Worm (Caenorhabditis elegans) whole organism, late embryonic: ENCODE results near the gene F22F7.4.

ENCODE experiments used
- Y22D7AL.16 ChIP-seq: sonication (generic microtip); optimal IDR thresholded peaks from 2 replicates; lab custom pipeline; 2016; ENCODE audit warnings: missing genetic modification characterization, missing compliant biosample characterization
- fkh-10 ChIP-seq: fragments of 150-350 bp; optimal IDR thresholded peaks from 2 replicates; lab custom pipeline; 2014; ENCODE audit warnings: missing biosample characterization, missing genetic modification reagents, missing genetic modification characterization
- hlh-15 ChIP-seq: sonication (generic microtip); optimal IDR thresholded peaks from 2 replicates; lab custom pipeline; 2016; ENCODE audit warnings: missing genetic modification characterization, missing compliant biosample characterization
- nhr-232 ChIP-seq: sonication (generic microtip); optimal IDR thresholded peaks from 2 replicates; lab custom pipeline; 2016; ENCODE audit warnings: missing genetic modification characterization, missing compliant biosample characterization
- pha-4 ChIP-seq: fragments of 150-350 bp; optimal IDR thresholded peaks from 2 replicates; lab custom pipeline; 2018; ENCODE audit warnings: missing biosample characterization, missing genetic modification reagents, missing genetic modification characterization
- ref-2 ChIP-seq: sonication (generic microtip); optimal IDR thresholded peaks from 2 replicates; lab custom pipeline; 2016; ENCODE audit warnings: missing genetic modification characterization, missing compliant biosample characterization
- sox-4 ChIP-seq: sonication (generic microtip); optimal IDR thresholded peaks from 2 replicates; lab custom pipeline; 2017; ENCODE audit warnings: mild to moderate bottlenecking, missing genetic modification characterization, inconsistent platforms, missing compliant biosample characterization

DNA sequence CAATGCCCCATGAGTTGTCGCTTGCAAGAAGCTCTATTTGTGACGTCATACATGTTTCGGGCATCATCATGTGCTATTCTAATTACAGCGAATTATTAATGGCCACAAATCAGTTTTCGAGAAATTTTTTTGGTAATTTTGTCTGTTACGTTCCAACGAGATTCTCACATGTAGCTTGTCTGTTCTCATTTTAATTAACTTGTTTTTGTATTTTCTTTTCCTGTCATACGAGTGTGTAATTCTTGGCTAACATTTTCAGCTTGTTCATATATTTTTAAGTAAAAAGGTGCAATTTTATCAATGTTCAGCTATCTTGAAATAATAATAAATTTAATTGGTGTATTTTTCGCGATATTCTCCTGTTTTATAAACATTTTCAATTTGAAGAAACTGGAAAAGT lies 49.4 kb upstream of the F22F7.4 start, which contains the start of gene srbc-21:
- no peak for TF ChIP-seq nhr-232 (tag; lab: Kevin White, UChicago)
- no peak for TF ChIP-seq hlh-15 (tag; lab: Kevin White, UChicago)
- no peak for TF ChIP-seq fkh-10 (GFP tag; lab: Kevin White, UChicago)
- TF ChIP-seq sox-4 (tag; lab: Kevin White, UChicago), result no peak
- TF ChIP-seq Y22D7AL.16 (tag; lab: Kevin White, UChicago), result no peak
- no peak for TF ChIP-seq pha-4 (tag; lab: Kevin White, UChicago)
- no peak for TF ChIP-seq ref-2
